ENCODE assay signal across 3 fruit fly cellular contexts in genomic region chrX:9532453-9532852, dm6.
TF ChIP-seq lines count a peak whose summit lies in the region.

No protein-coding gene starts in this region.

- TF ChIP-seq CTCF in S2 (optimal IDR thresholded peaks at IDR 0.05; lab: Kevin White, UChicago), result peak; percentile 53 to 62
- TF ChIP-seq CTCF in whole organism, embryonic (GFP tag; optimal IDR thresholded peaks at IDR 0.05; lab: Kevin White, UChicago), result peak; percentile 74

TF ChIP-seq in whole organism, embryonic, 481 proteins besides CTCF, POLR2A, EP300 and RAD21:
- TF ChIP-seq CG14014 (GFP tag; IDR thresholded peaks at IDR 0.05; lab: Robert Waterston, UW) (no peak), CG12391 (tag; optimal IDR thresholded peaks at IDR 0.05; lab: Kevin White, UChicago) (peak; percentile 2), CG8924 (tag; optimal IDR thresholded peaks at IDR 0.05; lab: Kevin White, UChicago) (no peak), danr (GFP tag; IDR thresholded peaks at IDR 0.05; lab: Robert Waterston, UW) (no peak), CG13775 (GFP tag; optimal IDR thresholded peaks at IDR 0.05; lab: Kevin White, UChicago) (no peak), CG10366 (GFP tag; IDR thresholded peaks at IDR 0.05; lab: Robert Waterston, UW) (no peak), CG8290 (GFP tag; optimal IDR thresholded peaks at IDR 0.05; lab: Kevin White, UChicago) (no peak), CG8290 (tag; optimal IDR thresholded peaks at IDR 0.05; lab: Kevin White, UChicago) (no peak), Hr51 (GFP tag; optimal IDR thresholded peaks at IDR 0.05; lab: Kevin White, UChicago) (peak in 1 of 2 experiments; percentile 30), CG11504 (tag; optimal IDR thresholded peaks at IDR 0.05; lab: Kevin White, UChicago) (peak; percentile 38), CG2678 (tag; optimal IDR thresholded peaks at IDR 0.05; lab: Kevin White, UChicago) (peak; percentile 52), Meics (GFP tag; optimal IDR thresholded peaks at IDR 0.05; lab: Kevin White, UChicago) (peak; percentile 29), CG2120 (GFP tag; optimal IDR thresholded peaks at IDR 0.05; lab: Kevin White, UChicago) (no peak), NC2α (GFP tag; optimal IDR thresholded peaks at IDR 0.05; lab: Kevin White, UChicago) (no peak), dmrt99B (tag; optimal IDR thresholded peaks at IDR 0.05; lab: Kevin White, UChicago) (peak; percentile 32), ken (GFP tag; IDR thresholded peaks at IDR 0.05; lab: Robert Waterston, UW) (no peak), amos (GFP tag; IDR thresholded peaks at IDR 0.05; lab: Robert Waterston, UW; ENCODE audit: partially characterized antibody) (no peak), unc-4 (GFP tag; IDR thresholded peaks at IDR 0.05; lab: Robert Waterston, UW; ENCODE audit: partially characterized antibody) (no peak), crol (GFP tag; IDR thresholded peaks at IDR 0.05; lab: Robert Waterston, UW) (no peak), Dp (GFP tag; optimal IDR thresholded peaks at IDR 0.05; lab: Kevin White, UChicago) (no peak), ftz-f1 (GFP tag; optimal IDR thresholded peaks at IDR 0.05; lab: Kevin White, UChicago) (no peak), CG2129 (GFP tag; IDR thresholded peaks at IDR 0.05; lab: Robert Waterston, UW; ENCODE audit: partially characterized antibody) (no peak), grn (GFP tag; optimal IDR thresholded peaks at IDR 0.05; lab: Kevin White, UChicago) (no peak), CG3065 (GFP tag; optimal IDR thresholded peaks at IDR 0.05; lab: Kevin White, UChicago) (no peak), CoRest (tag; optimal IDR thresholded peaks at IDR 0.05; lab: Kevin White, UChicago) (no peak), YL-1 (GFP tag; optimal IDR thresholded peaks at IDR 0.05; lab: Kevin White, UChicago) (no peak), CG34376 (GFP tag; optimal IDR thresholded peaks at IDR 0.05; lab: Kevin White, UChicago) (no peak), vnd (GFP tag; IDR thresholded peaks at IDR 0.05; lab: Robert Waterston, UW; ENCODE audit: partially characterized antibody) (no peak), CG15269 (tag; optimal IDR thresholded peaks at IDR 0.05; lab: Kevin White, UChicago) (peak; percentile 8), CG10147 (GFP tag; optimal IDR thresholded peaks at IDR 0.05; lab: Kevin White, UChicago) (peak; percentile 5), nmo (GFP tag; optimal IDR thresholded peaks at IDR 0.05; lab: Kevin White, UChicago) (peak; percentile 11), CHES-1-like (GFP tag; optimal IDR thresholded peaks at IDR 0.05; lab: Kevin White, UChicago) (no peak), CG33213 (GFP tag; optimal IDR thresholded peaks at IDR 0.05; lab: Kevin White, UChicago) (no peak), CG7556 (GFP tag; optimal IDR thresholded peaks at IDR 0.05; lab: Kevin White, UChicago) (peak; percentile 38), Hmr (GFP tag; optimal IDR thresholded peaks at IDR 0.05; lab: Kevin White, UChicago) (peak; percentile 47), Eip74EF (GFP tag; optimal IDR thresholded peaks at IDR 0.05; lab: Kevin White, UChicago) (peak in 1 of 2 experiments; percentile 5)

TF ChIP-seq in whole organism, wandering third instar larva, 38 proteins besides CTCF, POLR2A, EP300 and RAD21:
- TF ChIP-seq Dfd (GFP tag; optimal IDR thresholded peaks at IDR 0.05; lab: Kevin White, UChicago), result peak; percentile 54
- no peak for TF ChIP-seq jim (GFP tag; optimal IDR thresholded peaks at IDR 0.05; lab: Kevin White, UChicago)
- TF ChIP-seq usp (GFP tag; optimal IDR thresholded peaks at IDR 0.05; lab: Kevin White, UChicago), result no peak
